Fruit fly (Drosophila melanogaster): ENCODE measurements around the gene CG5412.

Gene CG5412

DNA sequence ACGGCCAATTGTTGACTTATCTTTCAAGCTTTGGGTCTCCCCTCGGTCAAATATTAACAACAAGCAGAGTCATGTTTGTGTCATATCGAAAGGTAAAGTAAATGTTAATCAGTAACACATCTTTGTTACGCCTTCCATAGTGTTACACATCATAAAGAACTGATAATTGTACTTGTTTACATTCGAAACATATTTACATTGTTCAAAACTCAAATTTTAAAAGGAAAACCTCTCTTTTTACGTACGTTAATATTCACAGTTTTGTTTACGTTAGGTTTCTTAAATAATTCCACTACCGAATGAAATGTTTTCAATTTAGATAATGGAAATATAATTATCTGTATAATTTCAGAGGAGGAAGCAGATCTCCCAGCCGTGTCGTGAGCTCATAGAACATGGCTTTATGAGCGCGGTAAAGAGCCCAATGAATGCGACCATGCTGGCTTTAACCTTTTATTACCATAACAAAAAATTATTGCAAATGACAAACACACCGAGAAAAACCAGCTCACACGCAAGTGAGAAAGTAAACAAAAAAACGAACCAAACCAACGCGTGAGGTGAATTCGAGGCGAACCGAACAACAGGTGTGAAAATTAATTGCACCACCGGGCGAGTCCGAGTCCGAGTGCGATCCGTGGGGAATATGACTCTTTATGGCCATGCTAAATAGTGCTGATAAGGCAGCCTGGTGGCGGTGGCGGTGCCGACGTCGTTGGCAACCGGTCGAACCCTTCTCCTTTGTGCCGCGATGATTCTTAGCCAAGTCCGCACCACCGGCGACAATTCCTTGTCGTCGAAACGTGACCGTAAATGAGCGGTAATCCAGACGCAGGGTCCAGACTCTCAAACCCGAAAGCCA lies 34.3 kb upstream of the CG5412 start (continued):
- TF ChIP-seq chif (GFP tag; optimal IDR thresholded peaks at IDR 0.05), result peak; percentile 14 to 46
- no peak for TF ChIP-seq HLHmδ (GFP tag; optimal IDR thresholded peaks at IDR 0.05)
- TF ChIP-seq Rfx (GFP tag; IDR thresholded peaks at IDR 0.05), result no peak; the same call in 1 of the 2 replicates
- peak; percentile 74 for TF ChIP-seq dmrt11E (tag; optimal IDR thresholded peaks at IDR 0.05)
- peak; percentile 74 for TF ChIP-seq Kr (GFP tag; optimal IDR thresholded peaks at IDR 0.05)
- TF ChIP-seq ftz-f1 (GFP tag; optimal IDR thresholded peaks at IDR 0.05), result no peak
- peak; percentile 74 for TF ChIP-seq Awh (GFP tag; IDR thresholded peaks at IDR 0.05)
- TF ChIP-seq unc-4 (GFP tag; IDR thresholded peaks at IDR 0.05; ENCODE audit: partially characterized antibody), result no peak
- peak; percentile 34 for TF ChIP-seq Six4 (GFP tag; optimal IDR thresholded peaks at IDR 0.05)
- no peak for TF ChIP-seq CG4617 (GFP tag; optimal IDR thresholded peaks at IDR 0.05; ENCODE audit: borderline replicate concordance)
- TF ChIP-seq lmd (GFP tag; IDR thresholded peaks at IDR 0.05), result no peak
- TF ChIP-seq Ets65A (GFP tag), result no peak
- no peak for TF ChIP-seq sc (optimal IDR thresholded peaks at IDR 0.05)
- peak; percentile 14 for TF ChIP-seq sc (GFP tag; optimal IDR thresholded peaks at IDR 0.05)
- no peak for TF ChIP-seq CG5953 (GFP tag; IDR thresholded peaks at IDR 0.05)
- no peak for TF ChIP-seq HmgD (GFP tag; optimal IDR thresholded peaks at IDR 0.05)
- TF ChIP-seq CG33213 (GFP tag; optimal IDR thresholded peaks at IDR 0.05), result no peak
- peak; percentile 44 for TF ChIP-seq zen (tag; optimal IDR thresholded peaks at IDR 0.05)
- 0 out of 4 replicates have a peak, but pooled peaks have one; percentile 11 for TF ChIP-seq Dll (GFP tag; IDR thresholded peaks at IDR 0.05; ENCODE audit: partially characterized antibody)
- no peak for TF ChIP-seq CG11696 (GFP tag; IDR thresholded peaks at IDR 0.05)
- no peak for TF ChIP-seq lov (optimal IDR thresholded peaks at IDR 0.05)
- TF ChIP-seq lov (GFP tag; IDR thresholded peaks at IDR 0.05), result no peak
- TF ChIP-seq tap (tag; optimal IDR thresholded peaks at IDR 0.05), result peak; percentile 41
- TF ChIP-seq fru (optimal IDR thresholded peaks at IDR 0.05), result no peak
- TF ChIP-seq CG9609 (GFP tag; optimal IDR thresholded peaks at IDR 0.05), result no peak
- TF ChIP-seq CG13296 (GFP tag; optimal IDR thresholded peaks at IDR 0.05), result peak; percentile 17
- no peak for TF ChIP-seq CG4854 (GFP tag; optimal IDR thresholded peaks at IDR 0.05)
- TF ChIP-seq sisA (GFP tag; IDR thresholded peaks at IDR 0.05), result no peak
- peak; percentile 51 for TF ChIP-seq CG3838 (GFP tag; optimal IDR thresholded peaks at IDR 0.05)
- peak; percentile 32; the same call in 1 of the 2 replicates for TF ChIP-seq onecut (GFP tag; IDR thresholded peaks at IDR 0.05)
- TF ChIP-seq z (GFP tag; IDR thresholded peaks at IDR 0.05), result peak; percentile 52; the same call in 1 of the 3 replicates
- no peak for TF ChIP-seq Nf-YC (tag; optimal IDR thresholded peaks at IDR 0.05)
- TF ChIP-seq CG13123 (GFP tag; optimal IDR thresholded peaks at IDR 0.05), result peak; percentile 38
- no peak for TF ChIP-seq Hr39 (optimal IDR thresholded peaks at IDR 0.05)
- TF ChIP-seq corto (GFP tag; optimal IDR thresholded peaks at IDR 0.05), result no peak
- TF ChIP-seq CG3407 (GFP tag; optimal IDR thresholded peaks at IDR 0.05), result peak; percentile 51
- TF ChIP-seq salm (tag; optimal IDR thresholded peaks at IDR 0.05), result peak; percentile 4
- TF ChIP-seq sug (tag; optimal IDR thresholded peaks at IDR 0.05), result peak; percentile 42
- peak; percentile 21 for TF ChIP-seq disco-r (GFP tag; optimal IDR thresholded peaks at IDR 0.05)
- no peak for TF ChIP-seq hb (GFP tag; IDR thresholded peaks at IDR 0.05; ENCODE audit: partially characterized antibody)
- TF ChIP-seq wdn (GFP tag; IDR thresholded peaks at IDR 0.05), result no peak
- TF ChIP-seq fu2 (GFP tag; optimal IDR thresholded peaks at IDR 0.05), result no peak
- TF ChIP-seq sim (GFP tag; IDR thresholded peaks at IDR 0.05), result 0 out of 2 replicates have a peak, but pooled peaks have one; percentile 22
- peak; percentile 32 for TF ChIP-seq CG9817 (tag; optimal IDR thresholded peaks at IDR 0.05)

Data from whole organism, embryonic.